Fruit fly (Drosophila melanogaster) whole organism, embryonic: ENCODE data around the gene GstD11.

Experiments used
- ATbp ChIP-seq: fragments of 200-800 bp; sonication (Bioruptor generic); optimal IDR thresholded peaks from 2 replicates; lab custom pipeline; 2017; ENCODE audit warnings: missing biosample characterization, mild to moderate bottlenecking, missing genetic modification characterization, missing genetic modification reagents
- BtbVII ChIP-seq: fragments of 200-800 bp; sonication (Bioruptor generic); optimal IDR thresholded peaks from 3 replicates; lab custom pipeline; 2017; ENCODE audit warnings: missing biosample characterization, mild to moderate bottlenecking, missing genetic modification characterization
- CG10431 ChIP-seq: fragments of 200-800 bp; sonication (Bioruptor generic); optimal IDR thresholded peaks from 3 replicates; lab custom pipeline; 2018; ENCODE audit warnings: missing biosample characterization, mild to moderate bottlenecking, missing genetic modification characterization
- CG11247 ChIP-seq: fragments of 200-800 bp; sonication (Bioruptor generic); IDR thresholded peaks from 2 replicates; pipeline ENCODE4 v1.3.6; 2022; ENCODE audit warnings: missing biosample characterization, missing genetic modification characterization
- CG11723 ChIP-seq: fragments of 200-800 bp; sonication (Bioruptor generic); optimal IDR thresholded peaks from 2 replicates; lab custom pipeline; 2017; ENCODE audit warnings: missing biosample characterization, mild to moderate bottlenecking, missing genetic modification characterization
- CG12071 ChIP-seq: fragments of 200-800 bp; sonication (Bioruptor generic); optimal IDR thresholded peaks from 3 replicates; lab custom pipeline; 2018; ENCODE audit warnings: missing biosample characterization, mild to moderate bottlenecking, missing genetic modification characterization
- CG12299 ChIP-seq: fragments of 200-800 bp; sonication (Bioruptor generic); optimal IDR thresholded peaks from 2 replicates; lab custom pipeline; 2018; ENCODE audit warnings: missing biosample characterization, mild to moderate bottlenecking, missing genetic modification characterization
- CG1233 ChIP-seq: fragments of 200-800 bp; sonication (Bioruptor generic); optimal IDR thresholded peaks from 4 replicates; lab custom pipeline; 2018; ENCODE audit warnings: missing biosample characterization, mild to moderate bottlenecking, missing genetic modification characterization
- CG15479 ChIP-seq: fragments of 200-800 bp; sonication (Bioruptor generic); optimal IDR thresholded peaks from 3 replicates; lab custom pipeline; 2019; ENCODE audit warnings: missing biosample characterization, mild to moderate bottlenecking, missing genetic modification characterization, moderate library complexity
- CG17385 ChIP-seq: fragments of 200-800 bp; sonication (Bioruptor generic); optimal IDR thresholded peaks from 3 replicates; lab custom pipeline; 2018; ENCODE audit warnings: missing biosample characterization, mild to moderate bottlenecking, missing genetic modification characterization
- CG31224 ChIP-seq: fragments of 200-800 bp; sonication (Bioruptor generic); IDR thresholded peaks from 2 replicates; pipeline ENCODE4 v1.3.6; 2022; ENCODE audit warnings: missing biosample characterization, missing genetic modification characterization
- CG31441 ChIP-seq: fragments of 200-800 bp; sonication (Bioruptor generic); IDR thresholded peaks from 2 replicates; pipeline ENCODE4 v1.3.6; 2022; ENCODE audit warnings: missing biosample characterization, missing genetic modification characterization
- CG32767 ChIP-seq: fragments of 200-800 bp; sonication (Bioruptor generic); IDR thresholded peaks from 2 replicates; pipeline ENCODE4 v1.3.6; 2022; ENCODE audit warnings: missing biosample characterization, missing genetic modification characterization
- CG34376 ChIP-seq: fragments of 200-800 bp; sonication (Bioruptor generic); optimal IDR thresholded peaks from 2 replicates; lab custom pipeline; 2018; ENCODE audit warnings: missing biosample characterization, mild to moderate bottlenecking, missing genetic modification characterization
- CG4424 ChIP-seq: fragments of 200-800 bp; sonication (Bioruptor generic); optimal IDR thresholded peaks from 3 replicates; lab custom pipeline; 2016; ENCODE audit warnings: missing biosample characterization, missing genetic modification characterization
- CG6689 ChIP-seq: fragments of 200-800 bp; sonication (Bioruptor generic); IDR thresholded peaks from 2 replicates; pipeline ENCODE4 v1.3.6; 2022; ENCODE audit warnings: missing biosample characterization, missing genetic modification characterization
- CG7357 ChIP-seq: fragments of 200-800 bp; sonication (Bioruptor generic); IDR thresholded peaks from 3 replicates; pipeline ENCODE4 v1.3.6; 2022; ENCODE audit warnings: missing biosample characterization, missing genetic modification characterization
- CG8388 ChIP-seq: fragments of 200-800 bp; sonication (Bioruptor generic); optimal IDR thresholded peaks from 2 replicates; lab custom pipeline; 2019; ENCODE audit warnings: missing biosample characterization, mild to moderate bottlenecking, missing genetic modification characterization, moderate library complexity
- CG9215 ChIP-seq: fragments of 200-800 bp; sonication (Bioruptor generic); IDR thresholded peaks from 2 replicates; pipeline ENCODE4 v1.3.6; 2022; ENCODE audit warnings: missing biosample characterization, missing genetic modification characterization
- Dip2 ChIP-seq: fragments of 200-800 bp; sonication (Bioruptor generic); IDR thresholded peaks from 2 replicates; pipeline ENCODE4 v1.3.6; 2022; ENCODE audit warnings: missing biosample characterization, missing genetic modification characterization
- Ets65A ChIP-seq: fragments of 200-800 bp; sonication (Bioruptor generic); peaks from one replicate; lab custom pipeline; 2016; ENCODE audit warnings: missing biosample characterization, missing genetic modification characterization
- Fer1 ChIP-seq: fragments of 200-800 bp; sonication (Bioruptor generic); optimal IDR thresholded peaks from 2 replicates; lab custom pipeline; 2017; ENCODE audit warnings: missing biosample characterization, mild to moderate bottlenecking, missing genetic modification characterization
- Hand ChIP-seq: fragments of 200-800 bp; sonication (Bioruptor generic); optimal IDR thresholded peaks from 2 replicates; lab custom pipeline; 2017; ENCODE audit warnings: mild to moderate bottlenecking, missing biosample characterization, missing genetic modification reagents, missing genetic modification characterization
- Hr39 ChIP-seq: fragments of >200 bp; optimal IDR thresholded peaks from 2 replicates; lab custom pipeline; 2017
- Hr78 ChIP-seq, 2 experiments: fragments of 200-800 bp in 1 of 2; fragments of >200 bp in 1 of 2; sonication (Bioruptor generic) in 1 of 2; optimal IDR thresholded peaks; 2 replicates each; lab custom pipeline; 2017 to 2019; ENCODE audit warnings: missing biosample characterization in 2 of 2, missing genetic modification characterization in 2 of 2, mild to moderate bottlenecking in 1 of 2, moderate library complexity in 1 of 2
- Lim3 ChIP-seq: fragments of 200-800 bp; sonication (Bioruptor generic); IDR thresholded peaks from 2 replicates; pipeline ENCODE4 v1.3.6; 2022; ENCODE audit warnings: missing biosample characterization, missing genetic modification characterization
- MESR4 ChIP-seq: fragments of 200-800 bp; sonication (Bioruptor generic); optimal IDR thresholded peaks from 2 replicates; lab custom pipeline; 2018; ENCODE audit warnings: missing biosample characterization, mild to moderate bottlenecking, missing genetic modification characterization, moderate library complexity
- Meics ChIP-seq: fragments of 200-800 bp; sonication (Bioruptor generic); optimal IDR thresholded peaks from 2 replicates; lab custom pipeline; 2017; ENCODE audit warnings: missing biosample characterization, mild to moderate bottlenecking, missing genetic modification characterization
- Optix ChIP-seq: fragments of 200-800 bp; sonication (Bioruptor generic); IDR thresholded peaks from 3 replicates; pipeline ENCODE4 v1.3.6; 2022; ENCODE audit warnings: missing biosample characterization, missing genetic modification characterization
- Pdp1 ChIP-seq, 2 experiments: fragments of 200-800 bp; sonication (Bioruptor generic); optimal IDR thresholded peaks; 3 replicates each; lab custom pipeline; 2016; ENCODE audit warnings: missing biosample characterization in 2 of 2, missing genetic modification characterization in 2 of 2, mild to moderate bottlenecking in 1 of 2, moderate library complexity in 1 of 2
- Sry-δ ChIP-seq: fragments of 200-800 bp; sonication (Bioruptor generic); optimal IDR thresholded peaks from 2 replicates; lab custom pipeline; 2016; ENCODE audit warnings: missing biosample characterization, missing genetic modification characterization
- ac ChIP-seq: fragments of 200-800 bp; sonication (Bioruptor generic); optimal IDR thresholded peaks from 3 replicates; lab custom pipeline; 2017; ENCODE audit warnings: missing biosample characterization, mild to moderate bottlenecking, missing genetic modification characterization
- aop ChIP-seq: fragments of 200-800 bp; sonication (Bioruptor generic); IDR thresholded peaks from 2 replicates; pipeline ENCODE4 v1.3.6; 2022; ENCODE audit warnings: missing biosample characterization, missing genetic modification characterization
- bab2 ChIP-seq: fragments of 200-800 bp; sonication (Bioruptor generic); optimal IDR thresholded peaks from 2 replicates; lab custom pipeline; 2016; ENCODE audit warnings: missing biosample characterization, missing genetic modification characterization
- bbx ChIP-seq: fragments of 200-800 bp; sonication (Bioruptor generic); IDR thresholded peaks from 2 replicates; pipeline ENCODE4 v1.3.6; 2022; ENCODE audit warnings: missing biosample characterization, missing genetic modification characterization; ENCODE audit not compliant: partially characterized antibody
- bowl ChIP-seq: fragments of 200-800 bp; sonication (Bioruptor generic); IDR thresholded peaks from 2 replicates; pipeline ENCODE4 v1.3.6; 2022; ENCODE audit warnings: missing biosample characterization, missing genetic modification characterization
- crc ChIP-seq: fragments of 200-800 bp; sonication (Bioruptor generic); optimal IDR thresholded peaks from 2 replicates; lab custom pipeline; 2016; ENCODE audit warnings: missing biosample characterization, missing genetic modification characterization
- ems ChIP-seq: fragments of 200-800 bp; sonication (Bioruptor generic); optimal IDR thresholded peaks from 3 replicates; lab custom pipeline; 2016; ENCODE audit warnings: missing biosample characterization, missing genetic modification characterization
- fd102C ChIP-seq: fragments of 200-800 bp; sonication (Bioruptor generic); optimal IDR thresholded peaks from 2 replicates; lab custom pipeline; 2018; ENCODE audit warnings: missing biosample characterization, mild to moderate bottlenecking, missing genetic modification characterization, moderate library complexity
- fd64A ChIP-seq: fragments of 200-800 bp; sonication (Bioruptor generic); optimal IDR thresholded peaks from 3 replicates; lab custom pipeline; 2018; ENCODE audit warnings: missing biosample characterization, mild to moderate bottlenecking, missing genetic modification characterization
- fru ChIP-seq: fragments of >200 bp; optimal IDR thresholded peaks from 2 replicates; lab custom pipeline; 2017
- gce ChIP-seq: fragments of 200-800 bp; sonication (Bioruptor generic); IDR thresholded peaks from 3 replicates; pipeline ENCODE4 v1.3.6; 2022; ENCODE audit warnings: missing biosample characterization, missing genetic modification characterization
- her ChIP-seq: fragments of 200-800 bp; sonication (Bioruptor generic); optimal IDR thresholded peaks from 2 replicates; lab custom pipeline; 2016; ENCODE audit warnings: missing biosample characterization, missing genetic modification characterization
- kah ChIP-seq: fragments of 200-800 bp; sonication (Bioruptor generic); optimal IDR thresholded peaks from 2 replicates; lab custom pipeline; 2018; ENCODE audit warnings: missing biosample characterization, mild to moderate bottlenecking, missing genetic modification characterization
- kni ChIP-seq: fragments of 200-800 bp; sonication (Bioruptor generic); optimal IDR thresholded peaks from 3 replicates; lab custom pipeline; 2017; ENCODE audit warnings: mild to moderate bottlenecking, missing biosample characterization, missing genetic modification reagents, missing genetic modification characterization
- luna ChIP-seq: fragments of 200-800 bp; sonication (Bioruptor generic); optimal IDR thresholded peaks from 2 replicates; lab custom pipeline; 2016; ENCODE audit warnings: missing biosample characterization, missing genetic modification characterization
- otp ChIP-seq: fragments of 200-800 bp; sonication (Bioruptor generic); IDR thresholded peaks from 3 replicates; pipeline ENCODE4, ENCODE4 v1.3.6; 2022; ENCODE audit warnings: missing biosample characterization, missing genetic modification characterization
- row ChIP-seq: fragments of 200-800 bp; sonication (Bioruptor generic); IDR thresholded peaks from 3 replicates; pipeline ENCODE4 v1.3.6; 2022; ENCODE audit warnings: missing biosample characterization, missing genetic modification characterization
- slbo ChIP-seq: fragments of 200-800 bp; sonication (Bioruptor generic); IDR thresholded peaks from 2 replicates; pipeline ENCODE4 v1.3.6; 2022; ENCODE audit warnings: missing biosample characterization, missing genetic modification characterization
- sug ChIP-seq: fragments of 200-800 bp; optimal IDR thresholded peaks from 2 replicates; lab custom pipeline; 2019; ENCODE audit warnings: missing biosample characterization, mild to moderate bottlenecking, missing genetic modification characterization, moderate library complexity
- zen ChIP-seq: fragments of 200-800 bp; sonication (Bioruptor generic); optimal IDR thresholded peaks from 3 replicates; lab custom pipeline; 2018; ENCODE audit warnings: missing biosample characterization, mild to moderate bottlenecking, missing genetic modification characterization, moderate library complexity
- zen2 ChIP-seq: fragments of 200-800 bp; sonication (Bioruptor generic); IDR thresholded peaks from 3 replicates; pipeline ENCODE4 v1.3.6; 2022; ENCODE audit warnings: missing biosample characterization, missing genetic modification characterization; ENCODE audit not compliant: partially characterized antibody

Gene GstD11

dm6 chr3R:12413274-12413958, 30.3 kb downstream of the GstD11 start, which contains the start of the genes Dip-C and pps (continued):
- no peak for TF ChIP-seq aop (GFP tag; lab: Robert Waterston, UW)
- no peak for TF ChIP-seq kni (GFP tag; lab: Kevin White, UChicago)
- TF ChIP-seq Pdp1 (GFP tag; optimal IDR thresholded peaks at IDR 0.05; lab: Kevin White, UChicago) = no peak
- peak; percentile 20 for TF ChIP-seq zen (tag; lab: Kevin White, UChicago)
- TF ChIP-seq fd102C = no peak
- no peak for TF ChIP-seq kah (GFP tag; lab: Kevin White, UChicago)
- TF ChIP-seq CG34376 (GFP tag; lab: Kevin White, UChicago) = peak; percentile 44
- TF ChIP-seq row (GFP tag; lab: Robert Waterston, UW) = peak; percentile 73
- no peak for TF ChIP-seq fru (lab: Kevin White, UChicago)
- no peak for TF ChIP-seq Meics
- TF ChIP-seq CG1233 (GFP tag; lab: Kevin White, UChicago) = no peak
- no peak for TF ChIP-seq CG31441 (GFP tag; lab: Robert Waterston, UW)
- TF ChIP-seq CG6689 = no peak
- no peak for TF ChIP-seq slbo (GFP tag; lab: Robert Waterston, UW)
- peak; percentile 60 for TF ChIP-seq Sry-δ (GFP tag; lab: Kevin White, UChicago)
- no peak for TF ChIP-seq CG17385
- peak; percentile 80 for TF ChIP-seq bbx
- no peak for TF ChIP-seq Optix (GFP tag; lab: Robert Waterston, UW)
- peak; percentile 49 for TF ChIP-seq MESR4 (GFP tag; lab: Kevin White, UChicago)
- TF ChIP-seq CG12299 (tag; lab: Kevin White, UChicago) = no peak
- TF ChIP-seq ems (GFP tag; lab: Kevin White, UChicago) = no peak
- TF ChIP-seq Hr78 (GFP tag; optimal IDR thresholded peaks at IDR 0.05; lab: Kevin White, UChicago) = no peak
- TF ChIP-seq CG11723 (GFP tag; lab: Kevin White, UChicago) = no peak
- no peak for TF ChIP-seq gce (GFP tag; lab: Robert Waterston, UW)
- TF ChIP-seq Ets65A (GFP tag; lab: Kevin White, UChicago) = peak; percentile 22
- TF ChIP-seq her = no peak
- TF ChIP-seq CG12071 (GFP tag; lab: Kevin White, UChicago) = no peak
- TF ChIP-seq otp (GFP tag; lab: Robert Waterston, UW) = no peak
- TF ChIP-seq Dip2 = no peak
- TF ChIP-seq CG15479 = no peak
- no peak for TF ChIP-seq sug (tag; lab: Kevin White, UChicago)
- TF ChIP-seq zen2 (GFP tag; lab: Robert Waterston, UW) = peak; percentile 55; the same call in 2 of the 3 replicates
- no peak for TF ChIP-seq bab2 (GFP tag; lab: Kevin White, UChicago)
- TF ChIP-seq Hand = no peak
- TF ChIP-seq luna (GFP tag; lab: Kevin White, UChicago) = no peak
- no peak for TF ChIP-seq fd64A (GFP tag; lab: Kevin White, UChicago)
- no peak for TF ChIP-seq Lim3 (GFP tag; lab: Robert Waterston, UW)
- no peak for TF ChIP-seq ac (GFP tag; lab: Kevin White, UChicago)
- no peak for TF ChIP-seq CG10431 (GFP tag; lab: Kevin White, UChicago)
- no peak for TF ChIP-seq CG8388 (GFP tag; lab: Kevin White, UChicago)
- TF ChIP-seq bowl = no peak
- TF ChIP-seq CG4424 (GFP tag; lab: Kevin White, UChicago) = no peak
- TF ChIP-seq CG9215 (GFP tag; lab: Robert Waterston, UW) = no peak
- TF ChIP-seq Hr39 (lab: Kevin White, UChicago) = no peak
- no peak for TF ChIP-seq Fer1 (GFP tag; lab: Kevin White, UChicago)
- no peak for TF ChIP-seq CG7357 (GFP tag; lab: Robert Waterston, UW)
- TF ChIP-seq CG32767 (GFP tag; lab: Robert Waterston, UW) = no peak
- no peak for TF ChIP-seq ATbp
- TF ChIP-seq crc = no peak
- no peak for TF ChIP-seq CG31224 (GFP tag; lab: Robert Waterston, UW)
- no peak for TF ChIP-seq BtbVII (GFP tag; lab: Kevin White, UChicago)
- TF ChIP-seq CG11247 = no peak
